Fruit fly (Drosophila melanogaster): ENCODE data around the gene Ir21a.

dm6 chr2L:66369-67278, 41.7 kb upstream of the Ir21a start, which contains the start of gene dbr:
- TF ChIP-seq sage (GFP tag; optimal IDR thresholded peaks at IDR 0.05) = no peak
- TF ChIP-seq Myc (optimal IDR thresholded peaks at IDR 0.05) = no peak
- TF ChIP-seq br (GFP tag; optimal IDR thresholded peaks at IDR 0.05) = no peak
- peak; percentile 44 for TF ChIP-seq tai (GFP tag; optimal IDR thresholded peaks at IDR 0.05)
- peak; percentile 82 for TF ChIP-seq Rel (GFP tag; optimal IDR thresholded peaks at IDR 0.05)
- TF ChIP-seq Rel (tag; optimal IDR thresholded peaks at IDR 0.05) = no peak
- no peak for TF ChIP-seq CG32264 (GFP tag; optimal IDR thresholded peaks at IDR 0.05)
- TF ChIP-seq fru (GFP tag; optimal IDR thresholded peaks at IDR 0.05) = no peak
- TF ChIP-seq dmrt93B (GFP tag; optimal IDR thresholded peaks at IDR 0.05) = no peak
- no peak for TF ChIP-seq ey (GFP tag; optimal IDR thresholded peaks at IDR 0.05)
- TF ChIP-seq Abd-B (GFP tag; optimal IDR thresholded peaks at IDR 0.05) = no peak
- peak; percentile 47 for TF ChIP-seq Hr83 (GFP tag; optimal IDR thresholded peaks at IDR 0.05; ENCODE audit: poor library complexity, severe bottlenecking)

Measured in whole organism, wandering third instar larva.